Worm (Caenorhabditis elegans) whole organism, late embryonic: ENCODE results near the gene col-187.

Source experiments
- C38D4.7 ChIP-seq: fragments of 200-800 bp; sonication (Bioruptor generic); optimal IDR thresholded peaks from 2 replicates; lab custom pipeline; 2018; ENCODE audit warnings: mild to moderate bottlenecking, missing genetic modification characterization, moderate library complexity, missing compliant biosample characterization
- F13H6.1 ChIP-seq: sonication (generic microtip); optimal IDR thresholded peaks from 2 replicates; lab custom pipeline; 2016; ENCODE audit warnings: missing genetic modification characterization, missing compliant biosample characterization
- T23F11.4 ChIP-seq: fragments of 200-800 bp; sonication (Bioruptor generic); optimal IDR thresholded peaks from 2 replicates; lab custom pipeline; 2018; ENCODE audit warnings: mild to moderate bottlenecking, missing genetic modification characterization, missing compliant biosample characterization
- Y22D7AL.16 ChIP-seq: sonication (generic microtip); optimal IDR thresholded peaks from 2 replicates; lab custom pipeline; 2016; ENCODE audit warnings: missing genetic modification characterization, missing compliant biosample characterization
- ahr-1 ChIP-seq: sonication (generic microtip); optimal IDR thresholded peaks from 2 replicates; lab custom pipeline; 2016; ENCODE audit warnings: missing genetic modification characterization, missing compliant biosample characterization
- ama-1 ChIP-seq: fragments of 150-350 bp; optimal IDR thresholded peaks from 2 replicates; lab custom pipeline; 2014
- ceh-14 ChIP-seq: sonication (generic microtip); optimal IDR thresholded peaks from 2 replicates; lab custom pipeline; 2016; ENCODE audit warnings: missing genotype, missing genetic modification characterization, missing compliant biosample characterization
- ceh-18 ChIP-seq: sonication (generic microtip); optimal IDR thresholded peaks from 2 replicates; lab custom pipeline; 2016; ENCODE audit warnings: missing genetic modification characterization, missing compliant biosample characterization
- ceh-19 ChIP-seq: fragments of 200-800 bp; sonication (Bioruptor generic); optimal IDR thresholded peaks from 2 replicates; lab custom pipeline; 2018; ENCODE audit warnings: mild to moderate bottlenecking, missing genetic modification characterization, missing compliant biosample characterization
- ceh-22 ChIP-seq: sonication (generic microtip); optimal IDR thresholded peaks from 2 replicates; lab custom pipeline; 2017; ENCODE audit warnings: missing biosample characterization, missing genetic modification characterization
- ceh-24 ChIP-seq: sonication (generic microtip); optimal IDR thresholded peaks from 2 replicates; lab custom pipeline; 2016; ENCODE audit warnings: mild to moderate bottlenecking, missing genetic modification characterization, missing compliant biosample characterization
- ceh-30 ChIP-seq: fragments of 150-350 bp; optimal IDR thresholded peaks from 2 replicates; lab custom pipeline; 2014; ENCODE audit warnings: missing biosample characterization, missing genetic modification characterization
- ceh-31 ChIP-seq: sonication (generic microtip); optimal IDR thresholded peaks from 2 replicates; lab custom pipeline; 2016; ENCODE audit warnings: missing genetic modification characterization, missing compliant biosample characterization
- ceh-34 ChIP-seq: sonication (generic microtip); optimal IDR thresholded peaks from 2 replicates; lab custom pipeline; 2016; ENCODE audit warnings: mild to moderate bottlenecking, missing genetic modification characterization, missing compliant biosample characterization
- ceh-45 ChIP-seq: fragments of 200-800 bp; sonication (Bioruptor generic); IDR thresholded peaks from 2 replicates; pipeline ENCODE4 v1.3.6; 2022; ENCODE audit warnings: missing genetic modification reagents, missing genetic modification characterization, missing compliant biosample characterization
- che-1 ChIP-seq: sonication (generic microtip); optimal IDR thresholded peaks from 2 replicates; lab custom pipeline; 2016; ENCODE audit warnings: mild to moderate bottlenecking, missing genetic modification characterization, missing compliant biosample characterization
- dmd-4 ChIP-seq: sonication (generic microtip); optimal IDR thresholded peaks from 2 replicates; lab custom pipeline; 2016; ENCODE audit warnings: borderline replicate concordance, missing genetic modification characterization, missing compliant biosample characterization
- dve-1 ChIP-seq: sonication (generic microtip); optimal IDR thresholded peaks from 2 replicates; lab custom pipeline; 2017; ENCODE audit warnings: antibody characterized with exemption, mild to moderate bottlenecking, missing genetic modification characterization, missing compliant biosample characterization
- elt-2 ChIP-seq: sonication (generic microtip); optimal IDR thresholded peaks from 2 replicates; lab custom pipeline; 2016; ENCODE audit warnings: missing genetic modification reagents, missing genetic modification characterization, missing compliant biosample characterization
- elt-4 ChIP-seq: sonication (generic microtip); optimal IDR thresholded peaks from 2 replicates; lab custom pipeline; 2016; ENCODE audit warnings: missing genetic modification characterization, missing compliant biosample characterization
- ets-4 ChIP-seq: sonication (generic microtip); optimal IDR thresholded peaks from 2 replicates; lab custom pipeline; 2016; ENCODE audit warnings: missing genetic modification characterization, missing compliant biosample characterization
- eyg-1 ChIP-seq: sonication (generic microtip); optimal IDR thresholded peaks from 2 replicates; lab custom pipeline; 2016; ENCODE audit warnings: missing genotype, missing genetic modification characterization, missing compliant biosample characterization
- fkh-10 ChIP-seq: fragments of 150-350 bp; optimal IDR thresholded peaks from 2 replicates; lab custom pipeline; 2014; ENCODE audit warnings: missing biosample characterization, missing genetic modification reagents, missing genetic modification characterization
- fkh-6 ChIP-seq: sonication (generic microtip); optimal IDR thresholded peaks from 2 replicates; lab custom pipeline; 2016; ENCODE audit warnings: missing genetic modification characterization, missing compliant biosample characterization
- gmeb-2 ChIP-seq: sonication (generic microtip); optimal IDR thresholded peaks from 2 replicates; lab custom pipeline; 2016; ENCODE audit warnings: missing genetic modification characterization, inconsistent platforms, missing compliant biosample characterization
- hlh-13 ChIP-seq: fragments of 200-800 bp; sonication (Bioruptor generic); optimal IDR thresholded peaks from 2 replicates; lab custom pipeline; 2018; ENCODE audit warnings: mild to moderate bottlenecking, missing genetic modification characterization, missing compliant biosample characterization
- hlh-15 ChIP-seq: sonication (generic microtip); optimal IDR thresholded peaks from 2 replicates; lab custom pipeline; 2016; ENCODE audit warnings: missing genetic modification characterization, missing compliant biosample characterization
- hlh-30 ChIP-seq: sonication (generic microtip); optimal IDR thresholded peaks from 2 replicates; lab custom pipeline; 2017; ENCODE audit warnings: antibody characterized with exemption, missing genetic modification characterization, missing compliant biosample characterization; ENCODE audit not compliant: insufficient read depth
- hlh-6 ChIP-seq: sonication (generic microtip); optimal IDR thresholded peaks from 2 replicates; lab custom pipeline; 2016; ENCODE audit warnings: missing genotype, missing genetic modification characterization, missing compliant biosample characterization
- hlh-8 ChIP-seq: sonication (generic microtip); optimal IDR thresholded peaks from 2 replicates; lab custom pipeline; 2016; ENCODE audit warnings: missing genotype, missing genetic modification characterization, missing compliant biosample characterization
- lim-6 ChIP-seq: sonication (generic microtip); optimal IDR thresholded peaks from 2 replicates; lab custom pipeline; 2016; ENCODE audit warnings: missing genetic modification characterization, missing compliant biosample characterization
- lin-11 ChIP-seq: fragments of 200-800 bp; sonication (Bioruptor generic); optimal IDR thresholded peaks from 2 replicates; lab custom pipeline; 2018; ENCODE audit warnings: mild to moderate bottlenecking, missing genetic modification characterization, missing compliant biosample characterization
- mec-3 ChIP-seq: sonication (generic microtip); optimal IDR thresholded peaks from 2 replicates; lab custom pipeline; 2016; ENCODE audit warnings: borderline replicate concordance, missing genetic modification characterization, missing compliant biosample characterization
- nfya-1 ChIP-seq: sonication (generic microtip); optimal IDR thresholded peaks from 2 replicates; lab custom pipeline; 2017; ENCODE audit warnings: missing genetic modification characterization, mild to moderate bottlenecking, missing compliant biosample characterization, antibody characterized with exemption, moderate library complexity
- nhr-11 ChIP-seq: fragments of 150-350 bp; optimal IDR thresholded peaks from 2 replicates; lab custom pipeline; 2014; ENCODE audit warnings: missing biosample characterization, missing genetic modification characterization
- odd-2 ChIP-seq: sonication (generic microtip); optimal IDR thresholded peaks from 2 replicates; lab custom pipeline; 2017; ENCODE audit warnings: antibody characterized with exemption, mild to moderate bottlenecking, missing genetic modification characterization, missing compliant biosample characterization
- pag-3 ChIP-seq: sonication (generic microtip); optimal IDR thresholded peaks from 2 replicates; lab custom pipeline; 2016; ENCODE audit warnings: missing compliant biosample characterization, missing genetic modification characterization, borderline replicate concordance
- pat-9 ChIP-seq: fragments of 200-800 bp; sonication (Bioruptor generic); optimal IDR thresholded peaks from 2 replicates; lab custom pipeline; 2018; ENCODE audit warnings: mild to moderate bottlenecking, missing genetic modification characterization, moderate library complexity, missing compliant biosample characterization
- pha-2 ChIP-seq: sonication (generic microtip); optimal IDR thresholded peaks from 2 replicates; lab custom pipeline; 2017; ENCODE audit warnings: mild to moderate bottlenecking, missing genetic modification characterization, missing compliant biosample characterization
- pqm-1 ChIP-seq: sonication (generic microtip); optimal IDR thresholded peaks from 2 replicates; lab custom pipeline; 2016; ENCODE audit warnings: missing genetic modification characterization, missing compliant biosample characterization
- ref-2 ChIP-seq: sonication (generic microtip); optimal IDR thresholded peaks from 2 replicates; lab custom pipeline; 2016; ENCODE audit warnings: missing genetic modification characterization, missing compliant biosample characterization
- rnt-1 ChIP-seq: sonication (generic microtip); optimal IDR thresholded peaks from 2 replicates; lab custom pipeline; 2016; ENCODE audit warnings: missing genetic modification characterization, missing compliant biosample characterization
- sox-2 ChIP-seq: fragments of 200-800 bp; sonication (Bioruptor generic); IDR thresholded peaks from 2 replicates; pipeline ENCODE4 v1.3.6; 2022; ENCODE audit warnings: missing genetic modification reagents, missing genetic modification characterization, missing compliant biosample characterization
- syd-9 ChIP-seq: sonication (generic microtip); optimal IDR thresholded peaks from 2 replicates; lab custom pipeline; 2016; ENCODE audit warnings: mild to moderate bottlenecking, missing genetic modification characterization, moderate library complexity, missing compliant biosample characterization
- tbx-7 ChIP-seq: sonication (generic microtip); optimal IDR thresholded peaks from 2 replicates; lab custom pipeline; 2016; ENCODE audit warnings: missing genotype, missing genetic modification characterization, missing compliant biosample characterization
- unc-55 ChIP-seq: sonication (generic microtip); optimal IDR thresholded peaks from 2 replicates; lab custom pipeline; 2017; ENCODE audit warnings: missing biosample characterization, missing genetic modification reagents, missing genetic modification characterization
- unc-86 ChIP-seq: sonication (generic microtip); optimal IDR thresholded peaks from 2 replicates; lab custom pipeline; 2016; ENCODE audit warnings: missing genetic modification characterization, missing compliant biosample characterization
- ztf-16 ChIP-seq: sonication (generic microtip); optimal IDR thresholded peaks from 2 replicates; lab custom pipeline; 2017; ENCODE audit warnings: missing genetic modification characterization, missing compliant biosample characterization

The col-187 gene

ce11 chrX:16056404-16056803 lies 16.3 kb upstream of the col-187 start (continued):
- no peak for TF ChIP-seq che-1
- peak; percentile 6 for TF ChIP-seq ceh-14 (tag; lab: Kevin White, UChicago)
- no peak for TF ChIP-seq elt-4 (tag; lab: Kevin White, UChicago)
- TF ChIP-seq rnt-1 (tag; lab: Kevin White, UChicago), result peak; percentile 87
- TF ChIP-seq mec-3 (tag; lab: Kevin White, UChicago), result no peak
- TF ChIP-seq pqm-1 (tag; lab: Kevin White, UChicago), result peak; percentile 57
- TF ChIP-seq ceh-24 (tag; lab: Kevin White, UChicago), result no peak
- no peak for TF ChIP-seq Y22D7AL.16 (tag; lab: Kevin White, UChicago)
- TF ChIP-seq fkh-6 (tag; lab: Kevin White, UChicago), result no peak
- TF ChIP-seq hlh-6 (tag; lab: Kevin White, UChicago), result peak; percentile 4
- peak; percentile 28 for TF ChIP-seq unc-86
- TF ChIP-seq hlh-13, result no peak
- TF ChIP-seq dmd-4, result no peak
- TF ChIP-seq pat-9 (tag; lab: Kevin White, UChicago), result no peak
- no peak for TF ChIP-seq lim-6 (tag; lab: Kevin White, UChicago)
- TF ChIP-seq lin-11 (tag; lab: Kevin White, UChicago), result no peak
- peak; percentile 58 for TF ChIP-seq ztf-16
- peak; percentile 71 for TF ChIP-seq syd-9 (tag; lab: Kevin White, UChicago)
- TF ChIP-seq ref-2 (tag; lab: Kevin White, UChicago), result peak; percentile 81
- TF ChIP-seq tbx-7, result no peak
- TF ChIP-seq ceh-45 (GFP tag; lab: Robert Waterston, UW), result no peak
- no peak for TF ChIP-seq C38D4.7
- no peak for TF ChIP-seq pha-2 (tag; lab: Kevin White, UChicago)
- no peak for TF ChIP-seq T23F11.4
- peak; percentile 4; the same call in 1 of the 2 replicates for TF ChIP-seq sox-2
- TF ChIP-seq nfya-1 (tag; lab: Kevin White, UChicago), result peak; percentile 92
- no peak for TF ChIP-seq odd-2 (tag; lab: Kevin White, UChicago)
- TF ChIP-seq ahr-1, result no peak
- peak; percentile 35 for TF ChIP-seq fkh-10
- peak; percentile 33 for TF ChIP-seq hlh-30 (tag; lab: Kevin White, UChicago)
- no peak for TF ChIP-seq unc-55 (GFP tag; lab: Kevin White, UChicago)
- peak; percentile 95 for TF ChIP-seq ceh-18
- peak; percentile 64 for TF ChIP-seq ets-4
- peak; percentile 8 for TF ChIP-seq F13H6.1 (tag; lab: Kevin White, UChicago)
- TF ChIP-seq gmeb-2, result no peak
- TF ChIP-seq hlh-8 (tag; lab: Kevin White, UChicago), result peak; percentile 63
- no peak for TF ChIP-seq ceh-19 (GFP tag; lab: Kevin White, UChicago)
- TF ChIP-seq ceh-22 (tag; lab: Kevin White, UChicago), result peak; percentile 67
- TF ChIP-seq dve-1 (tag; lab: Kevin White, UChicago), result peak; percentile 87
- TF ChIP-seq nhr-11 (tag; lab: Kevin White, UChicago), result no peak
- TF ChIP-seq pag-3 (tag; lab: Kevin White, UChicago), result no peak
- TF ChIP-seq ceh-34 (tag; lab: Kevin White, UChicago), result peak; percentile 56
- peak; percentile 80 for TF ChIP-seq ceh-31 (tag; lab: Kevin White, UChicago)
- TF ChIP-seq, all 69 proteins: peak for 31

ce11 chrX:16058845-16059244 lies 13.8 kb upstream of the col-187 start, which contains the start of gene T27A8.2:
Gene T27A8.2 (minus strand): TSS chrX:16058945.
- no peak for TF ChIP-seq ceh-45 (GFP tag; lab: Robert Waterston, UW)
- no peak for TF ChIP-seq eyg-1 (tag; lab: Kevin White, UChicago)
- TF ChIP-seq ceh-31 (tag; lab: Kevin White, UChicago), result no peak
- no peak for TF ChIP-seq fkh-10
- no peak for TF ChIP-seq T23F11.4
- TF ChIP-seq ceh-18, result no peak
- no peak for TF ChIP-seq pat-9 (tag; lab: Kevin White, UChicago)
- no peak for TF ChIP-seq elt-2 (tag; lab: Kevin White, UChicago)
- TF ChIP-seq ama-1 (lab: Kevin White, UChicago), result no peak
- TF ChIP-seq nhr-11 (tag; lab: Kevin White, UChicago), result no peak
- no peak for TF ChIP-seq hlh-15 (tag; lab: Kevin White, UChicago)
- no peak for TF ChIP-seq ceh-19 (GFP tag; lab: Kevin White, UChicago)
- no peak for TF ChIP-seq ceh-34 (tag; lab: Kevin White, UChicago)
- no peak for TF ChIP-seq dve-1 (tag; lab: Kevin White, UChicago)
- no peak for TF ChIP-seq nfya-1 (tag; lab: Kevin White, UChicago)
- no peak for TF ChIP-seq dmd-4
- TF ChIP-seq ceh-30 (tag; lab: Kevin White, UChicago), result no peak
